Worm (Caenorhabditis elegans): ENCODE data around the gene ZK666.11.

DNA sequence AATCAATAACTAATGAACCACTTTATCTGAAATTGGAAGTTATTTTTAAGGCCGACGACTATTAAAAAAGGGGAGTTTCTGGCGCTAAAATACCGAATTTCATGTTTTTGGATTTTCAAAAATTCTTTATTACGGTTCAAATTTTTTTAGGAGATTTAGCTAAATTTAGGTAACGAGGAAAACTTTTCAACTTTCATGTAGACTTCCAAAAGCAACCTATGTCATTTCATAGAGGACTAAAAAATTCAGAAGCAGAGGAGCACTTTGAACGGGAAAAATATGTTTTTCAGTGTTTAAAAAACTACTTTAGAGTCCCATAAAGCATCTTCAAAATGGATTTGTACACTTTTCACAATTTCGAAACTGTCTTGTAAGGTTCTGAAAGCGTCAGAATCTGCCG is 31.1 kb downstream of the ZK666.11 start:
- TF ChIP-seq ref-1 (GFP tag; conservative IDR thresholded peaks at IDR 0.05): no peak
- TF ChIP-seq flt-1 (GFP tag; IDR thresholded peaks at IDR 0.05): no peak
- no peak for TF ChIP-seq klf-2 (GFP tag; conservative IDR thresholded peaks at IDR 0.05)
- TF ChIP-seq cog-1 (tag; optimal IDR thresholded peaks at IDR 0.05): no peak
- TF ChIP-seq tab-1 (GFP tag; IDR thresholded peaks at IDR 0.05): no peak
- no peak for TF ChIP-seq ztf-29 (GFP tag; IDR thresholded peaks at IDR 0.05)
- TF ChIP-seq med-1 (GFP tag; optimal IDR thresholded peaks at IDR 0.05; ENCODE audit: insufficient read depth): no peak
